Fruit fly (Drosophila melanogaster) whole organism, adult: ENCODE results near the gene fit.

Experiments
- CG11617 ChIP-seq: fragments of 200-800 bp; sonication (Bioruptor generic); optimal IDR thresholded peaks from 2 replicates; lab custom pipeline; 2017; ENCODE audit warnings: mild to moderate bottlenecking, missing biosample characterization, missing genetic modification reagents, missing genetic modification characterization
- CG12768 ChIP-seq: fragments of 200-800 bp; sonication (Bioruptor generic); optimal IDR thresholded peaks from 2 replicates; lab custom pipeline; 2017; ENCODE audit warnings: missing biosample characterization, missing genetic modification characterization, mild to moderate bottlenecking, moderate library complexity, missing genetic modification reagents
- CG14711 ChIP-seq: fragments of 200-800 bp; sonication (Bioruptor generic); optimal IDR thresholded peaks from 2 replicates; lab custom pipeline; 2018; ENCODE audit warnings: missing biosample characterization, mild to moderate bottlenecking, missing genetic modification characterization, moderate library complexity
- CG1620 ChIP-seq: fragments of 200-800 bp; sonication (Bioruptor generic); optimal IDR thresholded peaks from 2 replicates; lab custom pipeline; 2016; ENCODE audit warnings: missing biosample characterization, missing genetic modification characterization
- CG33017 ChIP-seq: fragments of 200-800 bp; sonication (Bioruptor generic); optimal IDR thresholded peaks from 2 replicates; lab custom pipeline; 2018; ENCODE audit warnings: missing biosample characterization, mild to moderate bottlenecking, missing genetic modification characterization, moderate library complexity
- CG5204 ChIP-seq: fragments of 200-800 bp; sonication (Bioruptor generic); optimal IDR thresholded peaks from 2 replicates; lab custom pipeline; 2016; ENCODE audit warnings: missing biosample characterization, missing genetic modification characterization
- CG7045 ChIP-seq: fragments of 200-800 bp; sonication (Bioruptor generic); optimal IDR thresholded peaks from 2 replicates; lab custom pipeline; 2017; ENCODE audit warnings: missing biosample characterization, mild to moderate bottlenecking, missing genetic modification characterization
- CG7101 ChIP-seq: fragments of 200-800 bp; sonication (Bioruptor generic); optimal IDR thresholded peaks from 2 replicates; lab custom pipeline; 2018; ENCODE audit warnings: missing biosample characterization, mild to moderate bottlenecking, missing genetic modification characterization, moderate library complexity
- Clk ChIP-seq: fragments of 200-800 bp; sonication (Bioruptor generic); optimal IDR thresholded peaks from 2 replicates; lab custom pipeline; 2017; ENCODE audit warnings: missing biosample characterization, missing genetic modification characterization
- Crg-1 ChIP-seq: fragments of 200-800 bp; sonication (Bioruptor generic); optimal IDR thresholded peaks from 2 replicates; lab custom pipeline; 2016; ENCODE audit warnings: missing biosample characterization, missing genetic modification characterization
- Hr96 ChIP-seq: fragments of 200-800 bp; sonication (Bioruptor generic); optimal IDR thresholded peaks from 2 replicates; lab custom pipeline; 2016; ENCODE audit warnings: missing biosample characterization, missing genetic modification characterization
- Mnt ChIP-seq: fragments of 200-800 bp; sonication (Bioruptor generic); optimal IDR thresholded peaks from 2 replicates; lab custom pipeline; 2016; ENCODE audit warnings: missing biosample characterization, mild to moderate bottlenecking, missing genetic modification characterization
- bab1 ChIP-seq: fragments of 200-800 bp; sonication (Bioruptor generic); optimal IDR thresholded peaks from 3 replicates; lab custom pipeline; 2019; ENCODE audit warnings: missing biosample characterization, mild to moderate bottlenecking, missing genetic modification characterization, moderate library complexity
- cic ChIP-seq: fragments of 200-800 bp; sonication (Bioruptor generic); optimal IDR thresholded peaks from 2 replicates; lab custom pipeline; 2017; ENCODE audit warnings: missing biosample characterization, mild to moderate bottlenecking, missing genetic modification characterization, moderate library complexity
- cnc ChIP-seq, 2 experiments: fragments of >200 bp; optimal IDR thresholded peaks; 2 replicates each; lab custom pipeline; 2017
- kay ChIP-seq: fragments of 200-800 bp; sonication (Bioruptor generic); peaks from one replicate; lab custom pipeline; 2016; ENCODE audit warnings: missing biosample characterization, missing genetic modification characterization, borderline replicate concordance
- ovo ChIP-seq: fragments of 200-800 bp; sonication (Bioruptor generic); optimal IDR thresholded peaks from 2 replicates; lab custom pipeline; 2016; ENCODE audit warnings: missing biosample characterization, missing genetic modification characterization
- pad ChIP-seq: fragments of 200-800 bp; sonication (Bioruptor generic); optimal IDR thresholded peaks from 3 replicates; lab custom pipeline; 2017; ENCODE audit warnings: missing biosample characterization, missing genetic modification characterization, mild to moderate bottlenecking, moderate library complexity, missing genetic modification reagents
- tj ChIP-seq: fragments of 200-800 bp; sonication (Bioruptor generic); optimal IDR thresholded peaks from 3 replicates; lab custom pipeline; 2017; ENCODE audit warnings: missing biosample characterization, mild to moderate bottlenecking, missing genetic modification characterization, moderate library complexity
- toe ChIP-seq: fragments of 200-800 bp; sonication (Bioruptor generic); optimal IDR thresholded peaks from 2 replicates; lab custom pipeline; 2016; ENCODE audit warnings: missing biosample characterization, missing genetic modification characterization

Gene fit

dm6 chr3R:21855469-21855826 is 28.8 kb downstream of the fit start:
- TF ChIP-seq Clk (no peak), bab1 (GFP tag; lab: Kevin White, UChicago) (no peak), CG1620 (no peak), CG11617 (GFP tag; lab: Kevin White, UChicago) (no peak), toe (GFP tag; lab: Kevin White, UChicago) (no peak)

dm6 chr3R:21854574-21855468 is 29.4 kb downstream of the fit start:
- TF ChIP-seq CG7101 = no peak
- TF ChIP-seq Mnt (GFP tag; lab: Kevin White, UChicago) = no peak
- TF ChIP-seq Hr96 (GFP tag; lab: Kevin White, UChicago) = no peak
- TF ChIP-seq kay (GFP tag; lab: Kevin White, UChicago) = peak; percentile 79

dm6 chr3R:21853618-21854573 is 30.4 kb downstream of the fit start:
- TF ChIP-seq Clk = peak; percentile 7
- no peak for TF ChIP-seq cnc (optimal IDR thresholded peaks at IDR 0.05; lab: Kevin White, UChicago)
- TF ChIP-seq toe (GFP tag; lab: Kevin White, UChicago) = peak; percentile 16
- no peak for TF ChIP-seq CG5204
- TF ChIP-seq cic (GFP tag; lab: Kevin White, UChicago) = peak; percentile 83
- TF ChIP-seq CG12768 (GFP tag; lab: Kevin White, UChicago) = peak; percentile 90
- peak; percentile 31 for TF ChIP-seq CG11617 (GFP tag; lab: Kevin White, UChicago)
- peak; percentile 58 for TF ChIP-seq kay (GFP tag; lab: Kevin White, UChicago)
- peak; percentile 39 for TF ChIP-seq ovo (GFP tag; lab: Kevin White, UChicago)
- TF ChIP-seq pad (GFP tag; lab: Kevin White, UChicago) = no peak
- peak; percentile 53 for TF ChIP-seq CG33017 (tag; lab: Kevin White, UChicago)
- TF ChIP-seq CG14711 (tag; lab: Kevin White, UChicago) = peak; percentile 9
- TF ChIP-seq CG7045 (GFP tag; lab: Kevin White, UChicago) = peak; percentile 49
- TF ChIP-seq bab1 (GFP tag; lab: Kevin White, UChicago) = no peak
- no peak for TF ChIP-seq Hr96 (GFP tag; lab: Kevin White, UChicago)
- peak; percentile 17 for TF ChIP-seq CG7101
- TF ChIP-seq CG1620 = no peak
- peak; percentile 55 for TF ChIP-seq tj (GFP tag; lab: Kevin White, UChicago)
- TF ChIP-seq Mnt (GFP tag; lab: Kevin White, UChicago) = peak; percentile 35
- TF ChIP-seq Crg-1 (GFP tag; lab: Kevin White, UChicago) = no peak

DNA sequence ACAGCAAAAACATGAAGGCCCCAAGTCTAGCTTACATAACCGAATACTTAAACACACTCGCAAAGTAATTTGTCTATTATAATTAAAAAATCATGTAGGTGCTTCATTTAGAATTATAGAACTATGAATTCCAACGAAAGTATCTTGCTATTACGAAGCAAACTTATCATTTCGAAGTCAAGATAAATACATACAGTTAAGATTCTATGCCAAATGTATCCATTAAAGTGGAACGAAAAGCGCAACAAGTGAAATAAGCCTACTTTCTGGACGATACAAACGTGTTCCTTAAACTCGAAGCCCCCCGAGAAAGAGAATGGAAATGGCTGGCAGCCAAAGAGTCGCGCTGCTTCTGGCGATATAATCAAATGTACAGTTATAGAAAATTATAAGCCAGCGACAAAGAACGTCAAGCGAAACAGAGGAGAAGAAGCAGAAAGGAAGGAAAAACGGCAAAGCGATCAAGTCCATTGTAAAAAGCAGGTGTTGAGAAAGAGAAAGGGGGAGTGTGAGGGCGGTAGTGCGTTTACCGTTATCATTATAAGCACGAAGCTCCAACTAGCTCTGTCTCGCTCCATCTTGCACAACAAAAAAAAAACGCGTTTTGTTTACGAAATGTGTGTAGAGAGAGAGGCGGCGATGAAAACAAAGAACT is 31.5 kb downstream of the fit start:
- TF ChIP-seq CG11617 (GFP tag; lab: Kevin White, UChicago) = no peak
- TF ChIP-seq tj (GFP tag; lab: Kevin White, UChicago) = no peak
- TF ChIP-seq CG5204 = no peak
- no peak for TF ChIP-seq Hr96 (GFP tag; lab: Kevin White, UChicago)
- TF ChIP-seq CG12768 (GFP tag; lab: Kevin White, UChicago) = no peak
- TF ChIP-seq bab1 (GFP tag; lab: Kevin White, UChicago) = peak; percentile 41
- no peak for TF ChIP-seq CG1620
- no peak for TF ChIP-seq kay (GFP tag; lab: Kevin White, UChicago)
- no peak for TF ChIP-seq Clk
- TF ChIP-seq ovo (GFP tag; lab: Kevin White, UChicago) = peak; percentile 88
- no peak for TF ChIP-seq CG7045 (GFP tag; lab: Kevin White, UChicago)
- TF ChIP-seq CG7101 = peak; percentile 13
- TF ChIP-seq toe (GFP tag; lab: Kevin White, UChicago) = no peak
- TF ChIP-seq cnc (optimal IDR thresholded peaks at IDR 0.05; lab: Kevin White, UChicago) = no peak
- no peak for TF ChIP-seq Mnt (GFP tag; lab: Kevin White, UChicago)
- TF ChIP-seq cic (GFP tag; lab: Kevin White, UChicago) = no peak
- TF ChIP-seq CG14711 (tag; lab: Kevin White, UChicago) = peak; percentile 41
- TF ChIP-seq CG33017 (tag; lab: Kevin White, UChicago) = no peak
- peak; percentile 71 for TF ChIP-seq pad (GFP tag; lab: Kevin White, UChicago)
- no peak for TF ChIP-seq Crg-1 (GFP tag; lab: Kevin White, UChicago)
